Worm (Caenorhabditis elegans) whole organism, L2 larva: ENCODE data around the gene Y57G11C.41.

ENCODE experiments used
- Y55F3AM.14 ChIP-seq: fragments of 200-800 bp; sonication (Bioruptor generic); optimal IDR thresholded peaks from 2 replicates; lab custom pipeline; 2018; ENCODE audit warnings: mild to moderate bottlenecking, missing genetic modification characterization, missing compliant biosample characterization
- ZK546.5 ChIP-seq: sonication (generic microtip); optimal IDR thresholded peaks from 2 replicates; lab custom pipeline; 2017; ENCODE audit warnings: missing biosample characterization, missing genetic modification characterization
- alr-1 ChIP-seq: fragments of 150-350 bp; optimal IDR thresholded peaks from 2 replicates; lab custom pipeline; 2014; ENCODE audit warnings: missing biosample characterization, missing genetic modification characterization
- aly-2 ChIP-seq: fragments of 150-350 bp; optimal IDR thresholded peaks from 2 replicates; lab custom pipeline; 2014; ENCODE audit warnings: missing biosample characterization, missing genetic modification characterization
- ama-1 ChIP-seq: fragments of 150-350 bp; optimal IDR thresholded peaks from 2 replicates; lab custom pipeline; 2018; ENCODE audit warnings: inconsistent platforms
- blmp-1 ChIP-seq: sonication (generic microtip); optimal IDR thresholded peaks from 2 replicates; lab custom pipeline; 2017; ENCODE audit warnings: missing genetic modification characterization, mild to moderate bottlenecking, missing compliant biosample characterization, antibody characterized with exemption, moderate library complexity; ENCODE audit not compliant: insufficient read depth
- ceh-16 ChIP-seq: fragments of 150-350 bp; optimal IDR thresholded peaks from 2 replicates; lab custom pipeline; 2014; ENCODE audit warnings: missing biosample characterization, missing genetic modification characterization
- ceh-82 ChIP-seq: fragments of 150-350 bp; optimal IDR thresholded peaks from 2 replicates; lab custom pipeline; 2014; ENCODE audit warnings: missing biosample characterization, missing genetic modification characterization
- crh-2 ChIP-seq: sonication (generic microtip); optimal IDR thresholded peaks from 2 replicates; lab custom pipeline; 2017; ENCODE audit warnings: missing biosample characterization, missing genetic modification characterization
- egl-27 ChIP-seq: sonication (generic microtip); optimal IDR thresholded peaks from 3 replicates; lab custom pipeline; 2017; ENCODE audit warnings: missing biosample characterization, missing genetic modification reagents, missing genetic modification characterization
- elt-3 ChIP-seq: sonication (generic microtip); optimal IDR thresholded peaks from 2 replicates; lab custom pipeline; 2017; ENCODE audit warnings: missing biosample characterization, missing genetic modification characterization
- gmeb-1 ChIP-seq: fragments of 150-350 bp; optimal IDR thresholded peaks from 2 replicates; lab custom pipeline; 2014; ENCODE audit warnings: missing biosample characterization, missing genetic modification characterization
- lin-11 ChIP-seq: fragments of 150-350 bp; sonication (generic microtip); optimal IDR thresholded peaks from 2 replicates; lab custom pipeline; 2014; ENCODE audit warnings: missing biosample characterization, missing genetic modification characterization, inconsistent platforms, mixed read lengths
- lsy-2 ChIP-seq, 2 experiments: fragments of 150-350 bp in 1 of 2; sonication (generic microtip) in 1 of 2; optimal IDR thresholded peaks; 2 replicates each; lab custom pipeline; 2014 to 2017; ENCODE audit warnings: missing biosample characterization in 2 of 2, missing genetic modification characterization in 2 of 2
- mab-5 ChIP-seq: fragments of 150-350 bp; optimal IDR thresholded peaks from 2 replicates; lab custom pipeline; 2014; ENCODE audit warnings: missing biosample characterization, missing genetic modification characterization
- mbf-1 ChIP-seq: sonication (generic microtip); optimal IDR thresholded peaks from 2 replicates; lab custom pipeline; 2017; ENCODE audit warnings: missing biosample characterization, missing genetic modification characterization
- mdl-1 ChIP-seq, 2 experiments: fragments of 150-350 bp in 1 of 2; sonication (generic microtip) in 1 of 2; optimal IDR thresholded peaks; 2 replicates each; lab custom pipeline; 2017; ENCODE audit warnings: missing biosample characterization in 2 of 2, missing genetic modification characterization in 2 of 2
- nhr-10 ChIP-seq: sonication (generic microtip); optimal IDR thresholded peaks from 2 replicates; lab custom pipeline; 2017; ENCODE audit warnings: missing biosample characterization, missing genetic modification characterization
- nhr-11 ChIP-seq: fragments of 150-350 bp; optimal IDR thresholded peaks from 2 replicates; lab custom pipeline; 2014; ENCODE audit warnings: missing biosample characterization, missing genetic modification characterization
- nhr-129 ChIP-seq: fragments of 150-350 bp; optimal IDR thresholded peaks from 2 replicates; lab custom pipeline; 2014; ENCODE audit warnings: missing biosample characterization, missing genetic modification characterization
- nhr-21 ChIP-seq: fragments of 150-350 bp; optimal IDR thresholded peaks from 2 replicates; lab custom pipeline; 2014; ENCODE audit warnings: missing biosample characterization, missing genetic modification characterization
- nhr-23 ChIP-seq: fragments of 150-350 bp; optimal IDR thresholded peaks from 2 replicates; lab custom pipeline; 2014; ENCODE audit warnings: missing biosample characterization, missing genetic modification reagents, missing genetic modification characterization
- nhr-237 ChIP-seq: fragments of 150-350 bp; optimal IDR thresholded peaks from 2 replicates; lab custom pipeline; 2014; ENCODE audit warnings: missing biosample characterization, missing genetic modification characterization
- nhr-6 ChIP-seq: fragments of 150-350 bp; optimal IDR thresholded peaks from 2 replicates; lab custom pipeline; 2014; ENCODE audit warnings: missing biosample characterization, missing genetic modification characterization
- nhr-77 ChIP-seq: fragments of 150-350 bp; optimal IDR thresholded peaks from 2 replicates; lab custom pipeline; 2014; ENCODE audit warnings: missing biosample characterization, missing genetic modification characterization
- peb-1 ChIP-seq: fragments of 150-350 bp; optimal IDR thresholded peaks from 2 replicates; lab custom pipeline; 2014; ENCODE audit warnings: missing biosample characterization, missing genetic modification characterization
- skn-1 ChIP-seq: sonication (generic microtip); optimal IDR thresholded peaks from 2 replicates; lab custom pipeline; 2017; ENCODE audit warnings: missing biosample characterization, missing genetic modification characterization
- sma-3 ChIP-seq: sonication (generic microtip); optimal IDR thresholded peaks from 2 replicates; lab custom pipeline; 2016; ENCODE audit warnings: missing genetic modification reagents, missing genetic modification characterization, missing compliant biosample characterization
- sma-9 ChIP-seq, 2 experiments: fragments of 150-350 bp in 1 of 2; sonication (generic microtip) in 1 of 2; optimal IDR thresholded peaks; 2 replicates each; lab custom pipeline; 2014 to 2016; ENCODE audit warnings: missing genetic modification characterization in 2 of 2, mild to moderate bottlenecking in 1 of 2, missing biosample characterization in 1 of 2, missing compliant biosample characterization in 1 of 2, missing genetic modification reagents in 1 of 2, moderate library complexity in 1 of 2
- snpc-4 ChIP-seq: fragments of 150-350 bp; optimal IDR thresholded peaks from 2 replicates; lab custom pipeline; 2014; ENCODE audit warnings: missing biosample characterization, missing genetic modification characterization
- unc-39 ChIP-seq: fragments of 150-350 bp; optimal IDR thresholded peaks from 2 replicates; lab custom pipeline; 2014; ENCODE audit warnings: missing biosample characterization, missing genetic modification characterization
- unc-55 ChIP-seq: fragments of 150-350 bp; sonication (generic microtip); optimal IDR thresholded peaks from 3 replicates; lab custom pipeline; 2014; ENCODE audit warnings: missing biosample characterization, missing genetic modification reagents, missing genetic modification characterization
- unc-62 ChIP-seq: fragments of 150-350 bp; optimal IDR thresholded peaks from 2 replicates; lab custom pipeline; 2014; ENCODE audit warnings: missing biosample characterization, missing genetic modification reagents, missing genetic modification characterization
- zag-1 ChIP-seq: fragments of 150-350 bp; optimal IDR thresholded peaks from 2 replicates; lab custom pipeline; 2014; ENCODE audit warnings: missing biosample characterization, missing genetic modification characterization
- ztf-11 ChIP-seq: sonication (generic microtip); optimal IDR thresholded peaks from 2 replicates; lab custom pipeline; 2017; ENCODE audit warnings: missing biosample characterization, missing genetic modification characterization
- ztf-4 ChIP-seq: fragments of 150-350 bp; optimal IDR thresholded peaks from 2 replicates; lab custom pipeline; 2014; ENCODE audit warnings: missing biosample characterization, missing genetic modification characterization

The Y57G11C.41 gene

ce11 chrIV:14709286-14709685 is 3.1 kb upstream of the Y57G11C.41 start, which contains the start of gene lgc-7:
lgc-7 (plus strand) TSS chrIV:14709586.
- TF ChIP-seq sma-9 (GFP tag; optimal IDR thresholded peaks at IDR 0.05; lab: Kevin White, UChicago) (no peak), sma-9 (tag; optimal IDR thresholded peaks at IDR 0.05; lab: Kevin White, UChicago) (no peak), egl-27 (tag; lab: Kevin White, UChicago) (no peak), elt-3 (no peak), gmeb-1 (no peak), unc-62 (GFP tag; lab: Kevin White, UChicago) (no peak), unc-39 (no peak), nhr-23 (no peak), nhr-129 (tag; lab: Kevin White, UChicago) (no peak), skn-1 (tag; lab: Kevin White, UChicago) (no peak), mab-5 (tag; lab: Kevin White, UChicago) (no peak)
- TF ChIP-seq, all 48 proteins: peak for 0

DNA sequence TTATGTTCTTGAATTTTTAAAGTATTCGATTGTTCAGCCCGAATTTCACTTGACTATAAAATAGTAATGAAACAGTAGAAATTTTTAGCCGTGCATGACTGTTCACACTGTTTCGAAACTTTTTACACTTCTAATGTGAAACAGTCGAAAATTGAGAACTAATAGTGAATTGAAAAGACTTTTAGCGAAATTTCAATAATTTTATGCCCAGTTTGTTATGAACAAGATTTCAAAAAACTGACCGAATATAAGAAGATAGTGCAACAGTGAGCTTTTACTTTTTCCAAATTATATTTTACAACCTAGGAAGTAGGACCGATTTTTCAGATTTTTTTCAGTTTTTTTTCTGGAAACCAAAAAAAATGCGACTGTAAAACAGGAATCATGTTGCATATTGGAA is 1.2 kb downstream of the Y57G11C.41 start:
- TF ChIP-seq ceh-82, result no peak
- no peak for TF ChIP-seq unc-55 (GFP tag; lab: Kevin White, UChicago)

DNA sequence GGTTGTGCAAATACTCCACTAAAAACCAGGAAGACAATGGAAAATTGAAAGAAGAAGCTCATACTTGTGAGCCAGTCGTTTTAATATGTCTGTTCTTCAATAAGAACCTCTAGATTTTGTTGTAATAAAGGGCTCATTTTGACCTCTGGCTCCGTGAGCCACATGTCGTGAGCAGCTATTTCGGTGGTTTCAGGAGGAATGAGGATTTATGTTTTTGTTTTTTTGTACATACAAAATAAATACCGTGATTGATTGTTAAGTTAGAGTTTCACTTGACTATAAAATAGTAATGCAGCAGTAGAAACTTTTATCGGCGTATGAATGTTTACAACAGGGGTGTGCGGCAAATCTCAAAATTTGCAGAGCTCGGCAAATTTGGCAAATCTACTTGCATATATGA is 2.0 kb downstream of the Y57G11C.41 start, which contains the start of gene Y57G11C.40:
TSS of gene Y57G11C.40 (minus strand) at position 101 of the 400 bp plus-strand sequence.
- no peak for TF ChIP-seq ceh-82
- TF ChIP-seq nhr-23, result no peak
- no peak for TF ChIP-seq nhr-10 (tag; lab: Kevin White, UChicago)
- TF ChIP-seq Y55F3AM.14 (GFP tag; lab: Kevin White, UChicago), result no peak
- no peak for TF ChIP-seq crh-2 (tag; lab: Kevin White, UChicago)
- TF ChIP-seq aly-2, result no peak
- no peak for TF ChIP-seq nhr-237
- no peak for TF ChIP-seq unc-55 (GFP tag; lab: Kevin White, UChicago)
- no peak for TF ChIP-seq unc-62 (GFP tag; lab: Kevin White, UChicago)
- no peak for TF ChIP-seq elt-3

DNA sequence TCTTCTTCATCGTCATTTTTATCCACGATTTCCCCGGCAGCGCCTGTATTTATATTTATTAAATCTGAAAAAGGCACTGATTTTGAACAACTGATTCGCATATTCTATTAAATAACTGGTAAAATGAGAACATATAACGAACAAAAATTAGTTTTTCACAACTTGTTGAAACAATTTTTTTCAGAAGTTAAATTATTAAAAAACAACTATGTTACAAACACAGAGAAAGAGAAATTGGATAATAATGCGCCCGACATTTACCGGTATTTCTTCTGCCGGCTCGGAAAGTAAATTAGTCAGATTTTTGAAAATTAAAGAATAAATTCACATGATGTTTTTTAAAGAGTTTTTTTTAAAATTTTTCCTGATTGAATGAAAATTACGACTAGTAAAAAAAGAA is 6.4 kb downstream of the Y57G11C.41 start, which contains the start of gene haf-8:
TSS of gene haf-8 (minus strand) at position 101 of the 400 bp plus-strand sequence.
- no peak for TF ChIP-seq nhr-6
- no peak for TF ChIP-seq ZK546.5 (tag; lab: Kevin White, UChicago)
- TF ChIP-seq nhr-237, result no peak
- no peak for TF ChIP-seq lsy-2 (tag; optimal IDR thresholded peaks at IDR 0.05; lab: Kevin White, UChicago)
- TF ChIP-seq gmeb-1, result no peak
- no peak for TF ChIP-seq blmp-1 (tag; lab: Kevin White, UChicago)
- TF ChIP-seq sma-3, result no peak
- no peak for TF ChIP-seq egl-27 (tag; lab: Kevin White, UChicago)
- no peak for TF ChIP-seq unc-39
- no peak for TF ChIP-seq nhr-21 (tag; lab: Kevin White, UChicago)
- TF ChIP-seq lin-11 (tag; lab: Kevin White, UChicago), result no peak
- no peak for TF ChIP-seq mdl-1 (tag; optimal IDR thresholded peaks at IDR 0.05; lab: Kevin White, UChicago)
- TF ChIP-seq unc-62 (GFP tag; lab: Kevin White, UChicago), result no peak
- TF ChIP-seq ztf-4 (tag; lab: Kevin White, UChicago), result no peak
- no peak for TF ChIP-seq snpc-4
- TF ChIP-seq nhr-11, result no peak
- no peak for TF ChIP-seq zag-1
- TF ChIP-seq mbf-1 (tag; lab: Kevin White, UChicago), result no peak

ce11 chrIV:14687716-14688115 is 18.5 kb downstream of the Y57G11C.41 start:
- TF ChIP-seq egl-27 (tag; lab: Kevin White, UChicago) (no peak), ceh-16 (tag; lab: Kevin White, UChicago) (no peak), skn-1 (tag; lab: Kevin White, UChicago) (no peak), sma-9 (GFP tag; optimal IDR thresholded peaks at IDR 0.05; lab: Kevin White, UChicago) (no peak), sma-9 (tag; optimal IDR thresholded peaks at IDR 0.05; lab: Kevin White, UChicago) (no peak), snpc-4 (no peak), nhr-23 (no peak), ama-1 (lab: Kevin White, UChicago) (no peak)

DNA sequence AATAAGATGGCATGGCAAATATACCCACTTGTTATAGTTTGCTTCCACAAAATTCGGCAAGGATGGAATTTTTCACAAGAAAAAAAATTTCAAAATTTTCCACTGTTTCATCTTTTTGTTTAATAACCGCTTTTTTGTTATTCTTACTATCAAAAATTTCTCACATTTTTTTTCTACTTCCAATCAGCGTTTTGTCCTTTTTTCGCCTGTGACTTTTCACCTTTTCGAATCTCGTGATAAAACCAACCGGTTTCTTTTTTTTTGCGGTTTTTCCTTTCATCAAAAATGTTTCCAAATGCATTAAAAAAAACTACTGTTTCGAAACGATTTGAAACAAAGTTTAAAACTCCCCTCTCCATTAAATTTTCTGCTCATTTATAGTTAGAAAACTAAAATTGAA is 27.1 kb downstream of the Y57G11C.41 start:
- TF ChIP-seq mbf-1 (tag; lab: Kevin White, UChicago), result no peak
- TF ChIP-seq ztf-11 (tag; lab: Kevin White, UChicago), result no peak
- TF ChIP-seq peb-1, result no peak
- TF ChIP-seq unc-55 (GFP tag; lab: Kevin White, UChicago), result no peak
- TF ChIP-seq nhr-77 (tag; lab: Kevin White, UChicago), result no peak
- TF ChIP-seq nhr-21 (tag; lab: Kevin White, UChicago), result no peak
- TF ChIP-seq sma-3, result no peak
- TF ChIP-seq alr-1 (tag; lab: Kevin White, UChicago), result no peak
- TF ChIP-seq unc-62 (GFP tag; lab: Kevin White, UChicago), result no peak
